Worm (Caenorhabditis elegans) whole organism, L4 larva: ENCODE measurements around the gene plx-2.
A peak's percentile ranks its signal among the peaks of the same experiment; 100 is the strongest.

Source experiments
- aha-1 ChIP-seq: fragments of 150-350 bp; peaks from one replicate; lab custom pipeline; 2014; ENCODE audit warnings: missing biosample characterization, missing genetic modification characterization
- ceh-20 ChIP-seq: fragments of 200-800 bp; sonication (Bioruptor generic); IDR thresholded peaks from 2 replicates; pipeline ENCODE4 v1.3.6; 2022; ENCODE audit warnings: missing genetic modification reagents, missing genetic modification characterization, missing compliant biosample characterization
- lsy-2 ChIP-seq, 2 experiments: fragments of 150-350 bp in 1 of 2; sonication (generic microtip) in 1 of 2; optimal IDR thresholded peaks; 2 replicates each; lab custom pipeline; 2014 to 2017; ENCODE audit warnings: missing biosample characterization in 2 of 2, missing genetic modification characterization in 2 of 2
- nhr-10 ChIP-seq: fragments of 150-350 bp; optimal IDR thresholded peaks from 2 replicates; lab custom pipeline; 2014; ENCODE audit warnings: missing biosample characterization, missing genetic modification characterization

ce11 chrII:14407332-14408270 is 17.1 kb downstream of the plx-2 start:
- TF ChIP-seq ceh-20 (GFP tag; lab: Robert Waterston, UW) (no peak), aha-1 (tag; lab: Kevin White, UChicago) (peak; percentile 80), lsy-2 (tag; optimal IDR thresholded peaks at IDR 0.05; lab: Kevin White, UChicago) (peak in 1 of 2 experiments; percentile 81), nhr-10 (no peak)
